Fruit fly (Drosophila melanogaster) whole organism, embryonic: Measurements from ENCODE around the gene CG2865.

Experiments used
- CG11696 ChIP-seq: fragments of 200-800 bp; sonication (Bioruptor generic); IDR thresholded peaks from 2 replicates; pipeline ENCODE4 v1.3.6; 2022; ENCODE audit warnings: missing biosample characterization, missing genetic modification characterization
- CG12104 ChIP-seq: fragments of 200-800 bp; sonication (Bioruptor generic); optimal IDR thresholded peaks from 3 replicates; lab custom pipeline; 2016; ENCODE audit warnings: missing biosample characterization, missing genetic modification characterization
- CG12219 ChIP-seq: fragments of 200-800 bp; sonication (Bioruptor generic); optimal IDR thresholded peaks from 3 replicates; lab custom pipeline; 2018; ENCODE audit warnings: missing biosample characterization, mild to moderate bottlenecking, missing genetic modification characterization
- CG12299 ChIP-seq: fragments of 200-800 bp; sonication (Bioruptor generic); optimal IDR thresholded peaks from 2 replicates; lab custom pipeline; 2018; ENCODE audit warnings: missing biosample characterization, mild to moderate bottlenecking, missing genetic modification characterization
- CG12942 ChIP-seq: fragments of 200-800 bp; sonication (Bioruptor generic); optimal IDR thresholded peaks from 3 replicates; lab custom pipeline; 2016; ENCODE audit warnings: missing biosample characterization, missing genetic modification characterization
- CG13296 ChIP-seq: fragments of 200-800 bp; sonication (Bioruptor generic); optimal IDR thresholded peaks from 3 replicates; lab custom pipeline; 2018; ENCODE audit warnings: missing biosample characterization, mild to moderate bottlenecking, missing genetic modification characterization
- CG1602 ChIP-seq: fragments of 200-800 bp; sonication (Bioruptor generic); optimal IDR thresholded peaks from 3 replicates; lab custom pipeline; 2016; ENCODE audit warnings: missing biosample characterization, missing genetic modification characterization
- CG1603 ChIP-seq: fragments of 200-800 bp; sonication (Bioruptor generic); optimal IDR thresholded peaks from 2 replicates; lab custom pipeline; 2019; ENCODE audit warnings: missing biosample characterization, mild to moderate bottlenecking, missing genetic modification characterization, moderate library complexity
- CG16863 ChIP-seq: fragments of 200-800 bp; sonication (Bioruptor generic); optimal IDR thresholded peaks from 3 replicates; lab custom pipeline; 2016; ENCODE audit warnings: missing biosample characterization, missing genetic modification characterization
- CG17361 ChIP-seq: fragments of 200-800 bp; sonication (Bioruptor generic); IDR thresholded peaks from 3 replicates; pipeline ENCODE4 v1.3.6; 2022; ENCODE audit warnings: missing biosample characterization, missing genetic modification characterization
- CG17829 ChIP-seq: fragments of 200-800 bp; optimal IDR thresholded peaks from 2 replicates; lab custom pipeline; 2019; ENCODE audit warnings: missing biosample characterization, mild to moderate bottlenecking, missing genetic modification characterization, moderate library complexity
- CG1792 ChIP-seq: fragments of 200-800 bp; sonication (Bioruptor generic); optimal IDR thresholded peaks from 2 replicates; lab custom pipeline; 2016; ENCODE audit warnings: missing biosample characterization, missing genetic modification characterization
- CG4282 ChIP-seq: fragments of 200-800 bp; sonication (Bioruptor generic); optimal IDR thresholded peaks from 2 replicates; lab custom pipeline; 2016; ENCODE audit warnings: missing biosample characterization, missing genetic modification characterization
- CG4707 ChIP-seq: fragments of 200-800 bp; sonication (Bioruptor generic); optimal IDR thresholded peaks from 2 replicates; lab custom pipeline; 2018; ENCODE audit warnings: missing biosample characterization, mild to moderate bottlenecking, missing genetic modification characterization, moderate library complexity
- CG5180 ChIP-seq: fragments of 200-800 bp; sonication (Bioruptor generic); optimal IDR thresholded peaks from 3 replicates; lab custom pipeline; 2017; ENCODE audit warnings: missing biosample characterization, missing genetic modification characterization, mild to moderate bottlenecking, moderate library complexity, missing genetic modification reagents
- CG7987 ChIP-seq: fragments of 200-800 bp; sonication (Bioruptor generic); optimal IDR thresholded peaks from 2 replicates; lab custom pipeline; 2018; ENCODE audit warnings: missing biosample characterization, mild to moderate bottlenecking, missing genetic modification characterization, moderate library complexity
- CG8089 ChIP-seq: fragments of 200-800 bp; sonication (Bioruptor generic); optimal IDR thresholded peaks from 3 replicates; lab custom pipeline; 2016; ENCODE audit warnings: missing biosample characterization, missing genetic modification characterization
- CG8478 ChIP-seq: fragments of >200 bp; optimal IDR thresholded peaks from 2 replicates; lab custom pipeline; 2018
- CG9609 ChIP-seq: fragments of 200-800 bp; sonication (Bioruptor generic); optimal IDR thresholded peaks from 3 replicates; lab custom pipeline; 2016; ENCODE audit warnings: missing biosample characterization, missing genetic modification characterization
- Dad ChIP-seq: fragments of 200-800 bp; sonication (Bioruptor generic); optimal IDR thresholded peaks from 3 replicates; lab custom pipeline; 2016; ENCODE audit warnings: missing biosample characterization, missing genetic modification characterization
- Elba2 ChIP-seq: fragments of 200-800 bp; sonication (Bioruptor generic); optimal IDR thresholded peaks from 3 replicates; lab custom pipeline; 2016; ENCODE audit warnings: missing biosample characterization, missing genetic modification characterization
- Fer1 ChIP-seq: fragments of 200-800 bp; sonication (Bioruptor generic); optimal IDR thresholded peaks from 2 replicates; lab custom pipeline; 2017; ENCODE audit warnings: missing biosample characterization, mild to moderate bottlenecking, missing genetic modification characterization
- HLH54F ChIP-seq: fragments of 200-800 bp; sonication (Bioruptor generic); optimal IDR thresholded peaks from 3 replicates; lab custom pipeline; 2016; ENCODE audit warnings: missing biosample characterization, missing genetic modification characterization
- Hr3 ChIP-seq: fragments of 200-800 bp; sonication (Bioruptor generic); optimal IDR thresholded peaks from 3 replicates; lab custom pipeline; 2016; ENCODE audit warnings: missing biosample characterization, missing genetic modification characterization
- Nf-YA ChIP-seq: fragments of 200-800 bp; sonication (Bioruptor generic); IDR thresholded peaks from 2 replicates; pipeline ENCODE4 v1.3.6; 2022; ENCODE audit warnings: missing biosample characterization, missing genetic modification characterization
- Poxn ChIP-seq: fragments of 200-800 bp; sonication (Bioruptor generic); IDR thresholded peaks from 2 replicates; pipeline ENCODE4 v1.3.6; 2022; ENCODE audit warnings: missing biosample characterization, missing genetic modification characterization
- Side ChIP-seq: fragments of 200-800 bp; sonication (Bioruptor generic); optimal IDR thresholded peaks from 2 replicates; lab custom pipeline; 2016; ENCODE audit warnings: missing biosample characterization, missing genetic modification characterization
- Six4 ChIP-seq: fragments of 200-800 bp; sonication (Bioruptor generic); optimal IDR thresholded peaks from 2 replicates; lab custom pipeline; 2016; ENCODE audit warnings: missing biosample characterization, missing genetic modification characterization
- Sry-β ChIP-seq: fragments of 200-800 bp; sonication (Bioruptor generic); optimal IDR thresholded peaks from 2 replicates; lab custom pipeline; 2018; ENCODE audit warnings: missing biosample characterization, mild to moderate bottlenecking, missing genetic modification characterization, moderate library complexity
- Trl ChIP-seq, 3 experiments: fragments of >200 bp in 2 of 3; fragments of 200-800 bp in 1 of 3; sonication (Bioruptor generic) in 1 of 3; optimal IDR thresholded peaks; 2 replicates in 1 of 3; 3 replicates in 2 of 3; lab custom pipeline; 2016 to 2017; ENCODE audit warnings: missing biosample characterization in 1 of 3, missing genetic modification characterization in 1 of 3
- abd-A ChIP-seq: fragments of 200-800 bp; sonication (Bioruptor generic); optimal IDR thresholded peaks from 3 replicates; lab custom pipeline; 2019; ENCODE audit warnings: missing biosample characterization, mild to moderate bottlenecking, missing genetic modification characterization, moderate library complexity
- amos ChIP-seq: fragments of 200-800 bp; sonication (Bioruptor generic); IDR thresholded peaks from 2 replicates; pipeline ENCODE4 v1.3.6; 2022; ENCODE audit warnings: missing biosample characterization, missing genetic modification characterization; ENCODE audit not compliant: partially characterized antibody
- br ChIP-seq: fragments of >200 bp; optimal IDR thresholded peaks from 2 replicates; lab custom pipeline; 2017
- bsh ChIP-seq, 2 experiments: fragments of 200-800 bp; sonication (Bioruptor generic); optimal IDR thresholded peaks; 2 replicates each; lab custom pipeline; 2017 to 2018; ENCODE audit warnings: mild to moderate bottlenecking in 2 of 2, missing biosample characterization in 2 of 2, missing genetic modification characterization in 2 of 2, moderate library complexity in 1 of 2
- ci ChIP-seq: fragments of 200-800 bp; sonication (Bioruptor generic); IDR thresholded peaks from 3 replicates; pipeline ENCODE4 v1.3.6; 2022; ENCODE audit warnings: missing biosample characterization, missing genetic modification characterization
- cwo ChIP-seq: fragments of 200-800 bp; sonication (Bioruptor generic); optimal IDR thresholded peaks from 3 replicates; lab custom pipeline; 2017; ENCODE audit warnings: missing biosample characterization, missing genetic modification characterization, mild to moderate bottlenecking, moderate library complexity, missing genetic modification reagents
- dpn ChIP-seq, 2 experiments: fragments of 200-800 bp; sonication (Bioruptor generic); optimal IDR thresholded peaks; 3 replicates each; lab custom pipeline; 2016; ENCODE audit warnings: missing biosample characterization in 2 of 2, missing genetic modification characterization in 2 of 2
- ems ChIP-seq: fragments of 200-800 bp; sonication (Bioruptor generic); optimal IDR thresholded peaks from 3 replicates; lab custom pipeline; 2016; ENCODE audit warnings: missing biosample characterization, missing genetic modification characterization
- ewg ChIP-seq: fragments of 200-800 bp; sonication (Bioruptor generic); optimal IDR thresholded peaks from 3 replicates; lab custom pipeline; 2017; ENCODE audit warnings: mild to moderate bottlenecking, missing biosample characterization, missing genetic modification reagents, missing genetic modification characterization
- gsb-n ChIP-seq: fragments of 200-800 bp; sonication (Bioruptor generic); optimal IDR thresholded peaks from 3 replicates; lab custom pipeline; 2018; ENCODE audit warnings: missing biosample characterization, mild to moderate bottlenecking, missing genetic modification characterization
- hb ChIP-seq: fragments of 200-800 bp; sonication (Bioruptor generic); IDR thresholded peaks from 3 replicates; pipeline ENCODE4 v1.3.6; 2022; ENCODE audit warnings: missing biosample characterization, missing genetic modification characterization; ENCODE audit not compliant: partially characterized antibody
- insv ChIP-seq, 2 experiments: fragments of 200-800 bp; sonication (Bioruptor generic); optimal IDR thresholded peaks; 3 replicates each; lab custom pipeline; 2016 to 2018; ENCODE audit warnings: missing biosample characterization in 2 of 2, missing genetic modification characterization in 2 of 2
- nom ChIP-seq: fragments of 200-800 bp; sonication (Bioruptor generic); optimal IDR thresholded peaks from 2 replicates; lab custom pipeline; 2017; ENCODE audit warnings: missing biosample characterization, missing genetic modification characterization, mild to moderate bottlenecking, moderate library complexity, missing genetic modification reagents
- peb ChIP-seq: fragments of 200-800 bp; sonication (Bioruptor generic); IDR thresholded peaks from 2 replicates; pipeline ENCODE4 v1.3.6; 2022; ENCODE audit warnings: missing biosample characterization, missing genetic modification characterization
- psq ChIP-seq: fragments of 200-800 bp; sonication (Bioruptor generic); optimal IDR thresholded peaks from 2 replicates; lab custom pipeline; 2017; ENCODE audit warnings: missing biosample characterization, missing genetic modification characterization
- sc ChIP-seq, 3 experiments: fragments of >200 bp in 2 of 3; fragments of 200-800 bp in 1 of 3; sonication (Bioruptor generic) in 1 of 3; optimal IDR thresholded peaks; 2 replicates in 2 of 3; 3 replicates in 1 of 3; lab custom pipeline; 2017; ENCODE audit warnings: mild to moderate bottlenecking in 1 of 3, missing biosample characterization in 1 of 3, missing genetic modification characterization in 1 of 3, missing genetic modification reagents in 1 of 3
- ssp ChIP-seq: fragments of 200-800 bp; sonication (Bioruptor generic); IDR thresholded peaks from 2 replicates; pipeline ENCODE4 v1.3.6; 2022; ENCODE audit warnings: missing biosample characterization, missing genetic modification characterization
- toy ChIP-seq: fragments of 200-800 bp; sonication (Bioruptor generic); IDR thresholded peaks from 2 replicates; pipeline ENCODE4 v1.3.6; 2022; ENCODE audit warnings: missing biosample characterization, missing genetic modification characterization
- wdn ChIP-seq: fragments of 200-800 bp; sonication (Bioruptor generic); IDR thresholded peaks from 2 replicates; pipeline ENCODE4 v1.3.6; 2022; ENCODE audit warnings: missing biosample characterization, missing genetic modification characterization

Gene CG2865

dm6 chrX:2297428-2298200, 4.4 kb upstream of the CG2865 start (continued):
- peak; percentile 99 for TF ChIP-seq CG9609 (GFP tag; lab: Kevin White, UChicago)
- peak; percentile 99 for TF ChIP-seq CG8089 (GFP tag; lab: Kevin White, UChicago)
- peak; percentile 90 for TF ChIP-seq psq (GFP tag; lab: Kevin White, UChicago)
- TF ChIP-seq Poxn (GFP tag; lab: Robert Waterston, UW) = peak; percentile 89
- peak; percentile 53 to 61 for TF ChIP-seq insv (GFP tag; optimal IDR thresholded peaks at IDR 0.05; lab: Kevin White, UChicago)
- TF ChIP-seq ci (GFP tag; lab: Robert Waterston, UW) = peak; percentile 99
- peak; percentile 74 for TF ChIP-seq nom (GFP tag; lab: Kevin White, UChicago)
- peak; percentile 99 for TF ChIP-seq CG12219 (GFP tag; lab: Kevin White, UChicago)
- peak; percentile 97 for TF ChIP-seq CG13296
- peak; percentile 68 for TF ChIP-seq Sry-β
- peak; percentile 98 for TF ChIP-seq ems (GFP tag; lab: Kevin White, UChicago)
- peak; percentile 98 for TF ChIP-seq Nf-YA (GFP tag; lab: Robert Waterston, UW)
- peak; percentile 99 for TF ChIP-seq CG12942 (GFP tag; lab: Kevin White, UChicago)
- TF ChIP-seq CG4282 = peak; percentile 98
- peak; percentile 99 for TF ChIP-seq Hr3 (GFP tag; lab: Kevin White, UChicago)
- TF ChIP-seq CG12299 (tag; lab: Kevin White, UChicago) = peak; percentile 97
- peak; percentile 99 to 100 for TF ChIP-seq dpn (GFP tag; optimal IDR thresholded peaks at IDR 0.05; lab: Kevin White, UChicago)
- TF ChIP-seq sc (optimal IDR thresholded peaks at IDR 0.05; lab: Kevin White, UChicago) = no peak
- TF ChIP-seq sc (GFP tag; optimal IDR thresholded peaks at IDR 0.05; lab: Kevin White, UChicago) = peak; percentile 98
- peak; percentile 91 for TF ChIP-seq CG5180 (GFP tag; lab: Kevin White, UChicago)
- TF ChIP-seq CG7987 (GFP tag; lab: Kevin White, UChicago) = peak; percentile 95
- peak; percentile 97 for TF ChIP-seq wdn
- peak; percentile 99 for TF ChIP-seq CG1603 (tag; lab: Kevin White, UChicago)
- TF ChIP-seq cwo (GFP tag; lab: Kevin White, UChicago) = peak; percentile 97
- peak; percentile 99 for TF ChIP-seq Six4 (GFP tag; lab: Kevin White, UChicago)
- no peak for TF ChIP-seq CG8478 (lab: Kevin White, UChicago)
- no peak for TF ChIP-seq hb (GFP tag; lab: Robert Waterston, UW)
- TF ChIP-seq bsh (GFP tag; optimal IDR thresholded peaks at IDR 0.05; lab: Kevin White, UChicago) = peak; percentile 87 to 99
- peak; percentile 98 for TF ChIP-seq gsb-n (tag; lab: Kevin White, UChicago)
- TF ChIP-seq Elba2 = peak; percentile 65
- TF ChIP-seq amos = no peak
- TF ChIP-seq CG16863 (GFP tag; lab: Kevin White, UChicago) = peak; percentile 99
- TF ChIP-seq CG1602 (GFP tag; lab: Kevin White, UChicago) = peak; percentile 97
- TF ChIP-seq toy = peak; percentile 93
- TF ChIP-seq br (lab: Kevin White, UChicago) = no peak
- TF ChIP-seq CG4707 (GFP tag; lab: Kevin White, UChicago) = peak; percentile 97
- TF ChIP-seq HLH54F (GFP tag; lab: Kevin White, UChicago) = peak; percentile 98
- peak; percentile 99 for TF ChIP-seq Dad
- TF ChIP-seq ewg = peak; percentile 98
- TF ChIP-seq CG17361 (GFP tag; lab: Robert Waterston, UW) = peak; percentile 97
- peak; percentile 98 for TF ChIP-seq Fer1
- TF ChIP-seq CG17829 (tag; lab: Kevin White, UChicago) = peak; percentile 97
- TF ChIP-seq peb (GFP tag; lab: Robert Waterston, UW) = peak; percentile 97
- TF ChIP-seq CG12104 (GFP tag; lab: Kevin White, UChicago) = peak; percentile 96
- peak; percentile 94 for TF ChIP-seq ssp (GFP tag; lab: Robert Waterston, UW)
- peak; percentile 56 to 64 for TF ChIP-seq Trl (optimal IDR thresholded peaks at IDR 0.05; lab: Kevin White, UChicago)
- TF ChIP-seq Trl (GFP tag; optimal IDR thresholded peaks at IDR 0.05; lab: Kevin White, UChicago) = peak; percentile 98
- peak; percentile 98 for TF ChIP-seq CG1792 (GFP tag; lab: Kevin White, UChicago)
- peak; percentile 89 for TF ChIP-seq CG11696 (GFP tag; lab: Robert Waterston, UW)
- TF ChIP-seq Side (GFP tag; lab: Kevin White, UChicago) = peak; percentile 99
- peak; percentile 92 for TF ChIP-seq abd-A (tag; lab: Kevin White, UChicago)
